Worm (Caenorhabditis elegans): ENCODE results near the gene brc-1.

- no peak for TF ChIP-seq sdz-38 (tag; optimal IDR thresholded peaks at IDR 0.05)
- TF ChIP-seq attf-6 (GFP tag; IDR thresholded peaks at IDR 0.05), result no peak
- TF ChIP-seq K11D2.4 (GFP tag; IDR thresholded peaks at IDR 0.05), result no peak
- TF ChIP-seq sea-2 (GFP tag; IDR thresholded peaks at IDR 0.05), result no peak
- TF ChIP-seq nfya-2 (GFP tag; IDR thresholded peaks at IDR 0.05), result no peak
- TF ChIP-seq mcd-1 (GFP tag; IDR thresholded peaks at IDR 0.05), result no peak
- TF ChIP-seq F49E8.2 (tag; optimal IDR thresholded peaks at IDR 0.05; ENCODE audit: insufficient read depth), result no peak
- no peak for TF ChIP-seq unc-62 (GFP tag; optimal IDR thresholded peaks at IDR 0.05)
- no peak for TF ChIP-seq ztf-28 (GFP tag; IDR thresholded peaks at IDR 0.05)
- TF ChIP-seq attf-3 (GFP tag; conservative IDR thresholded peaks at IDR 0.05), result no peak
- TF ChIP-seq F37B4.10 (GFP tag; IDR thresholded peaks at IDR 0.05), result no peak
- TF ChIP-seq T26A5.8 (tag; optimal IDR thresholded peaks at IDR 0.05), result no peak
Observed at ce11 chrIII:3874492-3874891, 11.7 kb upstream of the brc-1 start.
